Worm (Caenorhabditis elegans) whole organism, young adult: Measurements from ENCODE around the gene ttr-57.

Source experiments
- B0019.2 ChIP-seq: fragments of 200-800 bp; sonication (Bioruptor generic); conservative IDR thresholded peaks from 2 replicates; pipeline ENCODE4 v1.3.6; 2022; ENCODE audit warnings: missing genetic modification reagents, missing genetic modification characterization, missing compliant biosample characterization
- B0035.1 ChIP-seq: sonication (generic microtip); optimal IDR thresholded peaks from 2 replicates; lab custom pipeline; 2016; ENCODE audit warnings: missing genetic modification characterization, mild to moderate bottlenecking, missing compliant biosample characterization, missing genotype, missing genetic modification reagents
- F57A8.1 ChIP-seq: fragments of 200-800 bp; sonication (Bioruptor generic); optimal IDR thresholded peaks from 2 replicates; lab custom pipeline; 2018; ENCODE audit warnings: mild to moderate bottlenecking, missing genetic modification characterization, moderate library complexity, missing compliant biosample characterization
- K11D2.4 ChIP-seq: fragments of 200-800 bp; sonication (Bioruptor generic); IDR thresholded peaks from 2 replicates; pipeline ENCODE4 v1.3.6; 2022; ENCODE audit warnings: missing genetic modification reagents, missing genetic modification characterization, missing compliant biosample characterization
- K12H6.12 ChIP-seq: fragments of 200-800 bp; sonication (Bioruptor generic); optimal IDR thresholded peaks from 2 replicates; lab custom pipeline; 2018; ENCODE audit warnings: mild to moderate bottlenecking, missing genetic modification characterization, missing compliant biosample characterization
- T26A5.8 ChIP-seq: sonication (generic microtip); optimal IDR thresholded peaks from 2 replicates; lab custom pipeline; 2016; ENCODE audit warnings: missing genetic modification characterization, missing compliant biosample characterization
- Y53G8AR.9 ChIP-seq: fragments of 200-800 bp; sonication (Bioruptor generic); conservative IDR thresholded peaks from 2 replicates; pipeline ENCODE4 v1.3.6; 2022; ENCODE audit warnings: missing genetic modification reagents, missing genetic modification characterization, missing compliant biosample characterization
- Y79H2A.3 ChIP-seq: fragments of 200-800 bp; sonication (Bioruptor generic); conservative IDR thresholded peaks from 2 replicates; pipeline ENCODE4 v1.3.6; 2022; ENCODE audit warnings: missing genetic modification reagents, missing genetic modification characterization, missing compliant biosample characterization
- akir-1 ChIP-seq: fragments of 200-800 bp; sonication (Bioruptor generic); optimal IDR thresholded peaks from 2 replicates; lab custom pipeline; 2018; ENCODE audit warnings: mild to moderate bottlenecking, missing genetic modification characterization, moderate library complexity, missing compliant biosample characterization
- atf-7 ChIP-seq: sonication (generic microtip); optimal IDR thresholded peaks from 2 replicates; lab custom pipeline; 2017; ENCODE audit warnings: mild to moderate bottlenecking, missing genetic modification characterization, missing compliant biosample characterization
- athp-1 ChIP-seq: sonication (generic microtip); optimal IDR thresholded peaks from 2 replicates; lab custom pipeline; 2017; ENCODE audit warnings: mild to moderate bottlenecking, missing genetic modification characterization, missing compliant biosample characterization
- bed-1 ChIP-seq: fragments of 200-800 bp; sonication (Bioruptor generic); IDR thresholded peaks from 2 replicates; pipeline ENCODE4 v1.3.6; 2022; ENCODE audit warnings: missing genetic modification reagents, missing genetic modification characterization, missing compliant biosample characterization
- bed-2 ChIP-seq: fragments of 200-800 bp; sonication (Bioruptor generic); IDR thresholded peaks from 2 replicates; pipeline ENCODE4 v1.3.6; 2022; ENCODE audit warnings: missing genetic modification reagents, missing genetic modification characterization, missing compliant biosample characterization
- ceh-27 ChIP-seq: fragments of 200-800 bp; sonication (Bioruptor generic); optimal IDR thresholded peaks from 2 replicates; lab custom pipeline; 2018; ENCODE audit warnings: mild to moderate bottlenecking, missing genetic modification characterization, moderate library complexity, missing compliant biosample characterization
- ceh-79 ChIP-seq: sonication (generic microtip); optimal IDR thresholded peaks from 2 replicates; lab custom pipeline; 2017; ENCODE audit warnings: mild to moderate bottlenecking, missing genetic modification characterization, missing compliant biosample characterization
- dpl-1 ChIP-seq: fragments of 150-350 bp; optimal IDR thresholded peaks from 2 replicates; lab custom pipeline; 2014; ENCODE audit warnings: missing biosample characterization, missing genetic modification reagents, missing genetic modification characterization
- efl-1 ChIP-seq: fragments of 150-350 bp; optimal IDR thresholded peaks from 2 replicates; lab custom pipeline; 2014; ENCODE audit warnings: missing biosample characterization, missing genetic modification reagents, missing genetic modification characterization
- ets-4 ChIP-seq: fragments of 200-800 bp; sonication (Bioruptor generic); optimal IDR thresholded peaks from 2 replicates; lab custom pipeline; 2018; ENCODE audit warnings: mild to moderate bottlenecking, missing genetic modification characterization, missing compliant biosample characterization
- him-1 ChIP-seq: sonication (generic microtip); optimal IDR thresholded peaks from 2 replicates; lab custom pipeline; 2016; ENCODE audit warnings: missing genotype, missing genetic modification reagents, missing genetic modification characterization, missing compliant biosample characterization
- hlh-12 ChIP-seq: sonication (generic microtip); optimal IDR thresholded peaks from 2 replicates; lab custom pipeline; 2016; ENCODE audit warnings: missing genetic modification characterization, missing compliant biosample characterization
- hlh-26 ChIP-seq: fragments of 200-800 bp; sonication (Bioruptor generic); conservative IDR thresholded peaks from 2 replicates; pipeline ENCODE4 v1.3.6; 2022; ENCODE audit warnings: missing genetic modification reagents, missing genetic modification characterization, missing compliant biosample characterization
- hrde-1 ChIP-seq: sonication (generic microtip); optimal IDR thresholded peaks from 2 replicates; lab custom pipeline; 2016; ENCODE audit warnings: missing genetic modification characterization, mild to moderate bottlenecking, missing compliant biosample characterization, moderate library complexity, missing genotype, missing genetic modification reagents, borderline replicate concordance
- hsf-1 ChIP-seq: fragments of 200-800 bp; sonication (Bioruptor generic); IDR thresholded peaks from 2 replicates; pipeline ENCODE4 v1.3.6; 2022; ENCODE audit warnings: missing genetic modification reagents, missing genetic modification characterization, missing compliant biosample characterization
- let-526 ChIP-seq: fragments of 200-800 bp; sonication (Bioruptor generic); IDR thresholded peaks from 2 replicates; pipeline ENCODE4 v1.3.6; 2022; ENCODE audit warnings: missing genetic modification reagents, missing genetic modification characterization, missing compliant biosample characterization
- lin-26 ChIP-seq: fragments of 200-800 bp; sonication (Bioruptor generic); IDR thresholded peaks from 2 replicates; pipeline ENCODE4 v1.3.6; 2022; ENCODE audit warnings: missing genetic modification reagents, missing genetic modification characterization, missing compliant biosample characterization
- lin-54 ChIP-seq: fragments of 200-800 bp; sonication (Bioruptor generic); optimal IDR thresholded peaks from 2 replicates; lab custom pipeline; 2018; ENCODE audit warnings: mild to moderate bottlenecking, missing genetic modification characterization, missing compliant biosample characterization
- madf-6 ChIP-seq: fragments of 200-800 bp; sonication (Bioruptor generic); IDR thresholded peaks from 2 replicates; pipeline ENCODE4 v1.3.6; 2022; ENCODE audit warnings: missing genetic modification reagents, missing genetic modification characterization, missing compliant biosample characterization
- mel-28 ChIP-seq: sonication (generic microtip); optimal IDR thresholded peaks from 2 replicates; lab custom pipeline; 2016; ENCODE audit warnings: borderline replicate concordance, mild to moderate bottlenecking, missing genetic modification characterization, missing compliant biosample characterization
- mes-4 ChIP-seq: sonication (generic microtip); optimal IDR thresholded peaks from 2 replicates; lab custom pipeline; 2016; ENCODE audit warnings: missing genotype, missing genetic modification characterization, missing compliant biosample characterization
- nhr-120 ChIP-seq: fragments of 200-800 bp; sonication (Bioruptor generic); IDR thresholded peaks from 2 replicates; pipeline ENCODE4 v1.3.6; 2022; ENCODE audit warnings: missing genetic modification characterization, missing compliant biosample characterization
- pbrm-1 ChIP-seq: fragments of 200-800 bp; sonication (Bioruptor generic); IDR thresholded peaks from 2 replicates; pipeline ENCODE4 v1.3.6; 2022; ENCODE audit warnings: missing genetic modification reagents, missing genetic modification characterization, missing compliant biosample characterization
- pha-4 ChIP-seq: fragments of 150-350 bp; sonication (generic microtip); optimal IDR thresholded peaks from 2 replicates; lab custom pipeline; 2014; ENCODE audit warnings: missing biosample characterization, missing genetic modification reagents, missing genetic modification characterization
- snpc-1.1 ChIP-seq: sonication (generic microtip); optimal IDR thresholded peaks from 2 replicates; lab custom pipeline; 2017; ENCODE audit warnings: missing genetic modification characterization, mild to moderate bottlenecking, missing compliant biosample characterization, antibody characterized with exemption, moderate library complexity, missing genotype, missing genetic modification reagents; ENCODE audit not compliant: insufficient read depth
- zfh-2 ChIP-seq: fragments of 200-800 bp; sonication (Bioruptor generic); conservative IDR thresholded peaks from 2 replicates; pipeline ENCODE4 v1.3.6; 2022; ENCODE audit warnings: missing genetic modification reagents, missing genetic modification characterization, missing compliant biosample characterization
- zim-3 ChIP-seq: sonication (generic microtip); optimal IDR thresholded peaks from 2 replicates; lab custom pipeline; 2017; ENCODE audit warnings: mild to moderate bottlenecking, missing genetic modification characterization, moderate library complexity, missing compliant biosample characterization

ttr-57 gene

ce11 chrV:20633619-20634018 is 28.7 kb downstream of the ttr-57 start, which contains the start of gene F46B3.15:
Gene F46B3.15 (minus strand): TSS chrV:20633719.
- no peak for TF ChIP-seq lin-26
- TF ChIP-seq akir-1 (GFP tag; lab: Kevin White, UChicago): no peak
- no peak for TF ChIP-seq hlh-12 (tag; lab: Kevin White, UChicago)
- TF ChIP-seq zim-3 (tag; lab: Kevin White, UChicago): no peak
- no peak for TF ChIP-seq mes-4
- no peak for TF ChIP-seq pha-4 (tag; lab: Kevin White, UChicago)
- TF ChIP-seq nhr-120 (GFP tag; lab: Robert Waterston, UW): no peak
- no peak for TF ChIP-seq snpc-1.1 (tag; lab: Kevin White, UChicago)
- TF ChIP-seq, all 124 proteins: peak for 0

ce11 chrV:20634330-20634729 is 29.4 kb downstream of the ttr-57 start, which contains the start of gene F46B3.16:
Gene F46B3.16 (plus strand): TSS chrV:20634630.
- TF ChIP-seq F57A8.1 (GFP tag; lab: Kevin White, UChicago) (no peak), nhr-120 (GFP tag; lab: Robert Waterston, UW) (no peak), lin-26 (no peak), ceh-27 (GFP tag; lab: Kevin White, UChicago) (no peak), hlh-26 (GFP tag; lab: Robert Waterston, UW) (no peak), hlh-12 (tag; lab: Kevin White, UChicago) (no peak), zfh-2 (GFP tag; lab: Robert Waterston, UW) (no peak), K11D2.4 (GFP tag; lab: Robert Waterston, UW) (no peak), atf-7 (tag; lab: Kevin White, UChicago) (no peak), pbrm-1 (GFP tag; lab: Robert Waterston, UW) (no peak), hrde-1 (no peak), madf-6 (no peak), K12H6.12 (tag; lab: Kevin White, UChicago) (no peak), Y79H2A.3 (no peak), hsf-1 (GFP tag; lab: Robert Waterston, UW) (no peak), mel-28 (no peak), ets-4 (GFP tag; lab: Kevin White, UChicago) (no peak), dpl-1 (GFP tag; lab: Kevin White, UChicago) (no peak), bed-2 (GFP tag; lab: Robert Waterston, UW) (no peak), bed-1 (no peak)
- TF ChIP-seq, all 124 proteins: peak for 0

ce11 chrV:20636855-20637254 is 31.9 kb downstream of the ttr-57 start, which contains the start of gene ttr-13:
Gene ttr-13 (minus strand): TSS chrV:20636955.
- no peak for TF ChIP-seq T26A5.8
- TF ChIP-seq Y53G8AR.9 (GFP tag; lab: Robert Waterston, UW): no peak

- TF ChIP-seq B0035.1 (tag; lab: Kevin White, UChicago) (no peak), athp-1 (tag; lab: Kevin White, UChicago) (no peak), madf-6 (no peak), efl-1 (GFP tag; lab: Kevin White, UChicago) (no peak), pbrm-1 (GFP tag; lab: Robert Waterston, UW) (no peak), let-526 (GFP tag; lab: Robert Waterston, UW) (no peak), lin-54 (GFP tag; lab: Kevin White, UChicago) (no peak), K11D2.4 (GFP tag; lab: Robert Waterston, UW) (no peak), ceh-79 (tag; lab: Kevin White, UChicago) (no peak), him-1 (tag; lab: Kevin White, UChicago) (no peak), B0019.2 (no peak)
These were observed 33.4 kb downstream of the ttr-57 start, which contains the start of gene Y44A6B.3 for ce11 chrV:20638344-20638743. Gene Y44A6B.3 (minus strand): TSS chrV:20638444.
